Fruit fly (Drosophila melanogaster) whole organism, embryonic: Measurements from ENCODE around the gene CG17786.

Experiments
- Adf1 ChIP-seq: fragments of 200-800 bp; sonication (Bioruptor generic); IDR thresholded peaks from 2 replicates; pipeline ENCODE4 v1.3.6; 2022; ENCODE audit warnings: missing biosample characterization, missing genetic modification characterization
- Asciz ChIP-seq: fragments of 200-800 bp; sonication (Bioruptor generic); optimal IDR thresholded peaks from 2 replicates; lab custom pipeline; 2017; ENCODE audit warnings: missing biosample characterization, mild to moderate bottlenecking, missing genetic modification characterization, missing genetic modification reagents
- B-H1 ChIP-seq: fragments of 200-800 bp; sonication (Bioruptor generic); IDR thresholded peaks from 3 replicates; pipeline ENCODE4 v1.3.6; 2022; ENCODE audit warnings: missing biosample characterization, missing genetic modification characterization
- BEAF-32 ChIP-seq: fragments of 200-800 bp; sonication (Bioruptor generic); optimal IDR thresholded peaks from 3 replicates; lab custom pipeline; 2017; ENCODE audit warnings: missing biosample characterization, missing genetic modification characterization, mild to moderate bottlenecking, moderate library complexity, missing genetic modification reagents
- Blimp-1 ChIP-seq: fragments of 200-800 bp; sonication (Bioruptor generic); optimal IDR thresholded peaks from 3 replicates; lab custom pipeline; 2018; ENCODE audit warnings: missing biosample characterization, missing genetic modification characterization, mild to moderate bottlenecking, moderate library complexity, missing genetic modification reagents
- CG11695 ChIP-seq: fragments of 200-800 bp; sonication (Bioruptor generic); IDR thresholded peaks from 3 replicates; pipeline ENCODE4 v1.3.6; 2022; ENCODE audit warnings: missing biosample characterization, missing genetic modification characterization
- CG12104 ChIP-seq: fragments of 200-800 bp; sonication (Bioruptor generic); optimal IDR thresholded peaks from 3 replicates; lab custom pipeline; 2016; ENCODE audit warnings: missing biosample characterization, missing genetic modification characterization
- CG1233 ChIP-seq: fragments of 200-800 bp; sonication (Bioruptor generic); optimal IDR thresholded peaks from 4 replicates; lab custom pipeline; 2018; ENCODE audit warnings: missing biosample characterization, mild to moderate bottlenecking, missing genetic modification characterization
- CG1602 ChIP-seq: fragments of 200-800 bp; sonication (Bioruptor generic); optimal IDR thresholded peaks from 3 replicates; lab custom pipeline; 2016; ENCODE audit warnings: missing biosample characterization, missing genetic modification characterization
- CG18764 ChIP-seq: fragments of 200-800 bp; sonication (Bioruptor generic); optimal IDR thresholded peaks from 3 replicates; lab custom pipeline; 2016; ENCODE audit warnings: missing biosample characterization, missing genetic modification characterization
- CG31441 ChIP-seq: fragments of 200-800 bp; sonication (Bioruptor generic); IDR thresholded peaks from 2 replicates; pipeline ENCODE4 v1.3.6; 2022; ENCODE audit warnings: missing biosample characterization, missing genetic modification characterization
- CG32532 ChIP-seq: fragments of 200-800 bp; sonication (Bioruptor generic); IDR thresholded peaks from 2 replicates; pipeline ENCODE4 v1.3.6; 2022; ENCODE audit warnings: missing biosample characterization, missing genetic modification characterization
- CG32767 ChIP-seq: fragments of 200-800 bp; sonication (Bioruptor generic); IDR thresholded peaks from 2 replicates; pipeline ENCODE4 v1.3.6; 2022; ENCODE audit warnings: missing biosample characterization, missing genetic modification characterization
- CG4360 ChIP-seq: fragments of 200-800 bp; sonication (Bioruptor generic); IDR thresholded peaks from 2 replicates; pipeline ENCODE4 v1.3.6; 2022; ENCODE audit warnings: missing biosample characterization, missing genetic modification characterization
- CG4854 ChIP-seq: fragments of 200-800 bp; sonication (Bioruptor generic); optimal IDR thresholded peaks from 2 replicates; lab custom pipeline; 2016; ENCODE audit warnings: missing biosample characterization, missing genetic modification characterization, inconsistent platforms
- CG6765 ChIP-seq: fragments of 200-800 bp; sonication (Bioruptor generic); optimal IDR thresholded peaks from 3 replicates; lab custom pipeline; 2017; ENCODE audit warnings: missing biosample characterization, mild to moderate bottlenecking, missing genetic modification characterization
- CG7556 ChIP-seq: fragments of 200-800 bp; sonication (Bioruptor generic); optimal IDR thresholded peaks from 2 replicates; lab custom pipeline; 2017; ENCODE audit warnings: missing biosample characterization, mild to moderate bottlenecking, missing genetic modification characterization
- CG7786 ChIP-seq: fragments of 200-800 bp; sonication (Bioruptor generic); optimal IDR thresholded peaks from 2 replicates; lab custom pipeline; 2016; ENCODE audit warnings: missing biosample characterization, missing genetic modification characterization
- Deaf1 ChIP-seq: fragments of 200-800 bp; optimal IDR thresholded peaks from 3 replicates; lab custom pipeline; 2019; ENCODE audit warnings: missing biosample characterization, mild to moderate bottlenecking, missing genetic modification characterization, moderate library complexity
- Dll ChIP-seq: fragments of 200-800 bp; sonication (Bioruptor generic); IDR thresholded peaks from 4 replicates; pipeline ENCODE4 v1.3.6; 2022; ENCODE audit warnings: missing biosample characterization, missing genetic modification characterization; ENCODE audit not compliant: partially characterized antibody
- ERR ChIP-seq: fragments of 200-800 bp; sonication (Bioruptor generic); optimal IDR thresholded peaks from 2 replicates; lab custom pipeline; 2016; ENCODE audit warnings: missing biosample characterization, missing genetic modification characterization
- Ets97D ChIP-seq: fragments of 200-800 bp; sonication (Bioruptor generic); optimal IDR thresholded peaks from 3 replicates; lab custom pipeline; 2016; ENCODE audit warnings: missing biosample characterization, missing genetic modification characterization
- GATAe ChIP-seq: fragments of 200-800 bp; sonication (Bioruptor generic); conservative IDR thresholded peaks from 2 replicates; pipeline ENCODE4 v1.3.6; 2022; ENCODE audit warnings: missing biosample characterization, missing genetic modification characterization
- Gsc ChIP-seq: fragments of 200-800 bp; sonication (Bioruptor generic); IDR thresholded peaks from 2 replicates; pipeline ENCODE4 v1.3.6; 2022; ENCODE audit warnings: missing biosample characterization, missing genetic modification characterization
- H2.0 ChIP-seq: fragments of 200-800 bp; sonication (Bioruptor generic); IDR thresholded peaks from 2 replicates; pipeline ENCODE4 v1.3.6; 2022; ENCODE audit warnings: missing biosample characterization, missing genetic modification characterization
- Lim3 ChIP-seq: fragments of 200-800 bp; sonication (Bioruptor generic); IDR thresholded peaks from 2 replicates; pipeline ENCODE4 v1.3.6; 2022; ENCODE audit warnings: missing biosample characterization, missing genetic modification characterization
- Mad ChIP-seq: fragments of 200-800 bp; sonication (Bioruptor generic); optimal IDR thresholded peaks from 2 replicates; lab custom pipeline; 2016; ENCODE audit warnings: missing biosample characterization, missing genetic modification characterization
- Nf-YB ChIP-seq: fragments of 200-800 bp; sonication (Bioruptor generic); optimal IDR thresholded peaks from 3 replicates; lab custom pipeline; 2019; ENCODE audit warnings: missing biosample characterization, mild to moderate bottlenecking, missing genetic modification characterization, moderate library complexity
- Ssrp ChIP-seq: fragments of 200-800 bp; sonication (Bioruptor generic); optimal IDR thresholded peaks from 2 replicates; lab custom pipeline; 2018; ENCODE audit warnings: missing biosample characterization, mild to moderate bottlenecking, missing genetic modification characterization, moderate library complexity
- Trl ChIP-seq, 3 experiments: fragments of >200 bp in 2 of 3; fragments of 200-800 bp in 1 of 3; sonication (Bioruptor generic) in 1 of 3; optimal IDR thresholded peaks; 2 replicates in 1 of 3; 3 replicates in 2 of 3; lab custom pipeline; 2016 to 2017; ENCODE audit warnings: missing biosample characterization in 1 of 3, missing genetic modification characterization in 1 of 3
- ap ChIP-seq: fragments of 200-800 bp; sonication (Bioruptor generic); IDR thresholded peaks from 2 replicates; pipeline ENCODE4 v1.3.6; 2022; ENCODE audit warnings: missing biosample characterization, missing genetic modification characterization
- danr ChIP-seq: fragments of 200-800 bp; sonication (Bioruptor generic); IDR thresholded peaks from 2 replicates; pipeline ENCODE4 v1.3.6; 2022; ENCODE audit warnings: missing biosample characterization, missing genetic modification characterization
- gcm2 ChIP-seq: fragments of 200-800 bp; sonication (Bioruptor generic); optimal IDR thresholded peaks from 2 replicates; lab custom pipeline; 2016; ENCODE audit warnings: missing biosample characterization, missing genetic modification characterization
- nmo ChIP-seq: fragments of 200-800 bp; sonication (Bioruptor generic); optimal IDR thresholded peaks from 2 replicates; lab custom pipeline; 2018; ENCODE audit warnings: missing biosample characterization, mild to moderate bottlenecking, missing genetic modification characterization, moderate library complexity
- nom ChIP-seq: fragments of 200-800 bp; sonication (Bioruptor generic); optimal IDR thresholded peaks from 2 replicates; lab custom pipeline; 2017; ENCODE audit warnings: missing biosample characterization, missing genetic modification characterization, mild to moderate bottlenecking, moderate library complexity, missing genetic modification reagents
- oc ChIP-seq: fragments of 200-800 bp; sonication (Bioruptor generic); optimal IDR thresholded peaks from 2 replicates; lab custom pipeline; 2018; ENCODE audit warnings: missing biosample characterization, mild to moderate bottlenecking, missing genetic modification characterization, moderate library complexity
- pan ChIP-seq, 4 experiments: fragments of >200 bp in 3 of 4; fragments of 200-800 bp in 1 of 4; sonication (Bioruptor generic) in 1 of 4; optimal IDR thresholded peaks in 3 of 4; IDR thresholded peaks in 1 of 4; 2 replicates each; pipeline versions ENCODE4 v1.3.6 to Lab custom; 2017 to 2022; ENCODE audit warnings: missing biosample characterization in 2 of 4, missing genetic modification characterization in 2 of 4, mixed read lengths in 1 of 4
- pros ChIP-seq: fragments of 200-800 bp; sonication (Bioruptor generic); optimal IDR thresholded peaks from 3 replicates; lab custom pipeline; 2019; ENCODE audit warnings: missing biosample characterization, mild to moderate bottlenecking, missing genetic modification characterization, moderate library complexity
- sim ChIP-seq: fragments of 200-800 bp; sonication (Bioruptor generic); IDR thresholded peaks from 2 replicates; pipeline ENCODE4 v1.3.6; 2022; ENCODE audit warnings: missing biosample characterization, missing genetic modification characterization
- sna ChIP-seq: fragments of 200-800 bp; sonication (Bioruptor generic); IDR thresholded peaks from 2 replicates; pipeline ENCODE4 v1.3.6; 2022; ENCODE audit warnings: missing biosample characterization, missing genetic modification characterization; ENCODE audit not compliant: partially characterized antibody
- tin ChIP-seq: fragments of 200-800 bp; sonication (Bioruptor generic); optimal IDR thresholded peaks from 3 replicates; lab custom pipeline; 2016; ENCODE audit warnings: missing biosample characterization, missing genetic modification characterization
- twi ChIP-seq: fragments of 200-800 bp; optimal IDR thresholded peaks from 2 replicates; lab custom pipeline; 2019; ENCODE audit warnings: missing biosample characterization, mild to moderate bottlenecking, missing genetic modification characterization, moderate library complexity
- vvl ChIP-seq: fragments of 200-800 bp; sonication (Bioruptor generic); IDR thresholded peaks from 2 replicates; pipeline ENCODE4 v1.3.6; 2022; ENCODE audit warnings: missing biosample characterization, missing genetic modification characterization

CG17786 gene

DNA sequence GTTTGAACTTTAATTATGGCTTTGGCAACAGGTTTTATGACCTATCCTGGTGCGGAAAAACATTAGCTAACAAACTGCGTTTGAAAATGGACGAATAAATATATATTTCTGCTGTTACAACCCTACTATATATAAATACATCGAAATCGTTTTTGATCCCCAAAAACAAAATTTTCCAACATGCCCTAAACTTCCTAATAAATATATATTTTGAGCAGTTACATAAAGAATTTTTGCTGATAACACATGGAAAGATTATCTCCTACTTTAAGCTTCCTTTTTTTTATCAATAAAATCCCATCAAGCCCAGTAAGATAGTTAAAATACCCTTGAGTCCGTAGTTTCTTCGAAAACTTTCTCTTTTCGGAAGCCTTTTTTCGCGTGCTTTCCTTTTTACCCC lies 575 bp upstream of the CG17786 start:
- TF ChIP-seq Trl (optimal IDR thresholded peaks at IDR 0.05; lab: Kevin White, UChicago) (peak in 1 of 2 experiments; percentile 28), Trl (GFP tag; optimal IDR thresholded peaks at IDR 0.05; lab: Kevin White, UChicago) (no peak), GATAe (GFP tag; lab: Robert Waterston, UW) (no peak), Nf-YB (GFP tag; lab: Kevin White, UChicago) (no peak), CG7786 (GFP tag; lab: Kevin White, UChicago) (no peak)

DNA sequence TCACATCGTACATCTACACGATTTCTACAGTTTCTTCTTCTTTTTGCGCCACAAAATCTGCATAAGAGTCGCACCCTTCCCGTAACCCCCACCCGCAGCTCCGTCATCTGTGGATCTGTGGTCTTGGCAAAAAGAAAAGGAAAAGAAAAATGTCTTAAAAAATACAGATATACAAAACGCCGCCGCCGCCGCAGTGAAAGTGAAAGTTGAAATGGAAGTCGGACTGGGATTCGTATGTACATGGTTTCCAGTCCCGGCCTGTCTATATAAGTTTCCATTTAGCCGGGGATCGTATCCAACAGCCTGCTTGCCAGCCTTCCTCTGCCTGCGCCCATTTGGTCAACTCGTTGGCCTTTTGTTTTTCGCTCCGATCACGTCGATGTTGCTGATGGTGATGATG lies 2.5 kb downstream of the CG17786 start:
- TF ChIP-seq Blimp-1 (GFP tag; lab: Kevin White, UChicago) = peak; percentile 94
- TF ChIP-seq CG4854 (GFP tag; lab: Kevin White, UChicago) = no peak
- peak; percentile 68 for TF ChIP-seq pros
- TF ChIP-seq, all 482 proteins: peak for 2

DNA sequence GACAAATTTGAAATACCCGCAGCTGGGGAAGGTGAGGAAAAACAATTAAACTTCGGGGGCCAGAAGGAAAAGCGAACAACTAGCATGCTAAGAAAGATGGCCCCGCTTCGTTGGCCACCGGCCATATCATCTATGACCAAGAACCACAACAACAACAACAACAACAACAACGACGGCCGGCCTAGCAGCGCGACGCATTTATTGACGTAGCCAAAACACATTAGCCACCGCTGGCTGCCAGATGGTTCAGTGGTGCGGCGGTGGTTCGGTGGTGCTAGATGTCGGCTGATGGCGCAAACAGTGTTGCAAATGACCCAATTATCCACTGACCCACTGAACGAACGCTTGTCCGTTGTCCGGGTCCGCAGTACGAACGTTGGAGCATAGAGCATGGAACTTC lies 4.9 kb downstream of the CG17786 start:
- TF ChIP-seq BEAF-32 (GFP tag; lab: Kevin White, UChicago) (no peak), CG32532 (GFP tag; lab: Robert Waterston, UW) (0 out of 2 replicates have a peak, but pooled peaks have one; percentile 12), CG31441 (no peak), twi (tag; lab: Kevin White, UChicago) (peak; percentile 54), Dll (GFP tag; lab: Robert Waterston, UW) (0 out of 4 replicates have a peak, but pooled peaks have one; percentile 8), CG6765 (GFP tag; lab: Kevin White, UChicago) (no peak), vvl (GFP tag; lab: Robert Waterston, UW) (peak; percentile 19; the same call in 1 of the 2 replicates), pan (optimal IDR thresholded peaks at IDR 0.05; lab: Kevin White, UChicago) (no peak), pan (GFP tag; optimal IDR thresholded peaks at IDR 0.05 in 1 of 2, IDR thresholded peaks at IDR 0.05 in 1 of 2) (peak in 1 of 2 experiments; percentile 26), CG4360 (GFP tag; lab: Robert Waterston, UW) (peak; percentile 66)

DNA sequence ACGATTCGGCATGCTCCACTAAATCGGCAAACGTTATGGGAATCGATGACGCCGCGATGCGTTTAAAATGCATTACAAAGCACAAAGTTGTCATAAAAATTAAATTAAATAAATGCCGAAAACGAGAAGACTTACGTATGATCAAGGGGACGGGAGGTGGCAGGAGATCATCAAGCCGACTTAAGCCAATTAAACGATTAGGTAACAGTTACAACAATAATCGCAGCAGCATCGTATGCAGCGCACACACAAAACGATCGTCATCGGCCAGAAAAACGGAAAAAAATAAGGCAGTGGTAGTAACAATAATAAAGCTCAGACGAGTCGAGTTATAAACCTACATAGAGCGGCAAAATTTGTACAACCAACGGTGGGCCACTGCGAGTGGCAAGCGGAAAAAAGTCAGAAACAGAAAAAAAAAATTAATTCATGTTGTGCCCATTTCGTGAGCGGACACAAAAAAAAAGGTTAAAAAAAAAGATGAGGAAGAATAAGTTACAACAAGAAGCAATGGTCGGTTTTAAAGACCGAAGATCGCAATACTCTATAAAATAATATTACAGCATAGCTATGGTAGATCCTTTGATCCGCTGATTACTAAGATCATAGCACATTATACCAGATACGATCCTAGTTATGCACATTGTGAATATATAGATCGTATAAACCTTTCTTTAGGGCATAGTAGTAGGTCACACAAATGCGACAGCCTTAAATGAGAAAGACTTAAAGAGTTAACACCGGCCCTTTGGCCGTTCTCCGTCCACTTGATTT lies 12.0 kb downstream of the CG17786 start:
- TF ChIP-seq danr (GFP tag; lab: Robert Waterston, UW) (peak; percentile 38), CG1602 (no peak), CG7556 (peak; percentile 22), H2.0 (GFP tag; lab: Robert Waterston, UW) (peak; percentile 47; the same call in 1 of the 2 replicates), CG12104 (GFP tag; lab: Kevin White, UChicago) (peak; percentile 16), Lim3 (no peak), Asciz (GFP tag; lab: Kevin White, UChicago) (peak; percentile 21), Gsc (no peak), Deaf1 (no peak), Ets97D (GFP tag; lab: Kevin White, UChicago) (no peak), CG4854 (GFP tag; lab: Kevin White, UChicago) (no peak), Adf1 (GFP tag; lab: Robert Waterston, UW) (no peak), CG32767 (no peak), tin (GFP tag; lab: Kevin White, UChicago) (peak; percentile 29), gcm2 (GFP tag; lab: Kevin White, UChicago) (no peak), ap (GFP tag; lab: Robert Waterston, UW) (no peak), nom (no peak), ERR (GFP tag; lab: Kevin White, UChicago) (no peak), sna (GFP tag; lab: Robert Waterston, UW) (no peak), oc (tag; lab: Kevin White, UChicago) (peak; percentile 87), Ssrp (tag; lab: Kevin White, UChicago) (peak; percentile 64), CG1233 (GFP tag; lab: Kevin White, UChicago) (peak; percentile 35), Mad (GFP tag; lab: Kevin White, UChicago) (no peak), nmo (peak; percentile 64), CG11695 (GFP tag; lab: Robert Waterston, UW) (peak; percentile 43; the same call in 1 of the 3 replicates), B-H1 (GFP tag; lab: Robert Waterston, UW) (peak; percentile 14; the same call in 1 of the 3 replicates), CG18764 (no peak), sim (no peak)
